ENCODE assay signal across 5 worm cellular contexts in genomic region chrII:9935664-9936063, ce11.
TF ChIP-seq lines count a peak whose summit lies in the region.

No protein-coding gene starts in this region.

TF ChIP-seq in whole organism, L1 larva, 84 proteins besides CTCF, POLR2A, EP300 and RAD21:
- TF ChIP-seq nhr-85 (tag; lab: Kevin White, UChicago) (peak; percentile 62), mab-9 (GFP tag; IDR thresholded peaks at IDR 0.05; lab: Robert Waterston, UW) (no peak)

TF ChIP-seq in whole organism, L2 larva, 48 proteins besides CTCF, POLR2A, EP300 and RAD21:
- peak; percentile 17 for TF ChIP-seq lin-13 (GFP tag; optimal IDR thresholded peaks at IDR 0.05; lab: Kevin White, UChicago)
- TF ChIP-seq sma-9 (GFP tag; optimal IDR thresholded peaks at IDR 0.05; lab: Kevin White, UChicago) = no peak
- no peak for TF ChIP-seq sma-9 (tag; optimal IDR thresholded peaks at IDR 0.05; lab: Kevin White, UChicago)

TF ChIP-seq in whole organism, L3 larva, 47 proteins besides CTCF, POLR2A, EP300 and RAD21:
- TF ChIP-seq nhr-23 (tag; optimal IDR thresholded peaks at IDR 0.05; lab: Kevin White, UChicago) (no peak), ama-1 (optimal IDR thresholded peaks at IDR 0.05; lab: Kevin White, UChicago) (peak; percentile 55), elt-2 (tag; optimal IDR thresholded peaks at IDR 0.05; lab: Kevin White, UChicago) (no peak)

TF ChIP-seq in whole organism, L4 larva, 104 proteins besides CTCF, POLR2A, EP300 and RAD21:
- TF ChIP-seq F49E8.2 (tag; optimal IDR thresholded peaks at IDR 0.05; lab: Kevin White, UChicago; ENCODE audit: borderline replicate concordance) (no peak), php-3 (GFP tag; IDR thresholded peaks at IDR 0.05; lab: Robert Waterston, UW) (no peak), nhr-111 (GFP tag; optimal IDR thresholded peaks at IDR 0.05; lab: Kevin White, UChicago) (no peak), jun-1 (tag; optimal IDR thresholded peaks at IDR 0.05; lab: Kevin White, UChicago) (no peak), daf-16 (GFP tag; optimal IDR thresholded peaks at IDR 0.05; lab: Kevin White, UChicago) (no peak), daf-16 (tag; optimal IDR thresholded peaks at IDR 0.05; lab: Kevin White, UChicago) (peak; percentile 21), unc-62 (GFP tag; optimal IDR thresholded peaks at IDR 0.05 in 1 of 2; lab: Kevin White, UChicago) (peak in 1 of 2 experiments; percentile 55), unc-62 (tag; optimal IDR thresholded peaks at IDR 0.05; lab: Kevin White, UChicago) (no peak), vab-7 (GFP tag; IDR thresholded peaks at IDR 0.05; lab: Robert Waterston, UW) (no peak), nhr-77 (tag; optimal IDR thresholded peaks at IDR 0.05; lab: Kevin White, UChicago) (no peak), lin-15B (tag; optimal IDR thresholded peaks at IDR 0.05; lab: Kevin White, UChicago) (no peak), nhr-41 (GFP tag; IDR thresholded peaks at IDR 0.05; lab: Robert Waterston, UW) (no peak), pqm-1 (tag; optimal IDR thresholded peaks at IDR 0.05; lab: Kevin White, UChicago) (no peak), daf-12 (tag; optimal IDR thresholded peaks at IDR 0.05; lab: Kevin White, UChicago) (no peak)

TF ChIP-seq in whole organism, young adult, 124 proteins besides CTCF, POLR2A, EP300 and RAD21:
- TF ChIP-seq K11D2.4 (GFP tag; IDR thresholded peaks at IDR 0.05; lab: Robert Waterston, UW) (no peak), Y56A3A.18 (GFP tag; IDR thresholded peaks at IDR 0.05; lab: Robert Waterston, UW) (no peak), hsf-1 (GFP tag; IDR thresholded peaks at IDR 0.05; lab: Robert Waterston, UW) (no peak), aptf-3 (GFP tag; IDR thresholded peaks at IDR 0.05; lab: Robert Waterston, UW) (no peak), ama-1 (optimal IDR thresholded peaks at IDR 0.05; lab: Kevin White, UChicago) (peak; percentile 4), ama-1 (GFP tag; optimal IDR thresholded peaks at IDR 0.05; lab: Kevin White, UChicago) (no peak), nfya-2 (GFP tag; IDR thresholded peaks at IDR 0.05; lab: Robert Waterston, UW) (no peak)
